Fruit fly (Drosophila melanogaster) whole organism, pupa: ENCODE measurements around the gene CG14411.

Source experiments
- CG34367 ChIP-seq: fragments of 200-800 bp; sonication (Bioruptor generic); optimal IDR thresholded peaks from 2 replicates; lab custom pipeline; 2018; ENCODE audit warnings: missing biosample characterization, mild to moderate bottlenecking, missing genetic modification characterization
- D1 ChIP-seq: fragments of 200-800 bp; sonication (Bioruptor generic); optimal IDR thresholded peaks from 2 replicates; lab custom pipeline; 2018; ENCODE audit warnings: missing biosample characterization, mild to moderate bottlenecking, missing genetic modification characterization, moderate library complexity
- fd96Ca ChIP-seq: fragments of 200-800 bp; sonication (Bioruptor generic); IDR thresholded peaks from 3 replicates; pipeline ENCODE4 v1.3.6; 2022; ENCODE audit warnings: missing biosample characterization, missing genetic modification characterization

- TF ChIP-seq D1 (no peak), CG34367 (tag; lab: Kevin White, UChicago) (no peak), fd96Ca (GFP tag; lab: Robert Waterston, UW) (no peak)
Observed at dm6 chrX:14853153-14853672, 20.8 kb downstream of the CG14411 start, which contains the start of gene CG9521.
